Worm (Caenorhabditis elegans): ENCODE measurements around the gene K10D6.3.

ce11 chrV:11214569-11214968 lies 14.2 kb downstream of the K10D6.3 start:
- TF ChIP-seq tab-1 (GFP tag; IDR thresholded peaks at IDR 0.05) (no peak), ref-1 (GFP tag; conservative IDR thresholded peaks at IDR 0.05) (no peak), klf-2 (GFP tag; conservative IDR thresholded peaks at IDR 0.05) (no peak)

Data from whole organism, midembryonic.